Worm (Caenorhabditis elegans) whole organism, L4 larva: ENCODE results near the gene C10E2.1.

Source experiments
- ama-1 ChIP-seq: fragments of 150-350 bp; optimal IDR thresholded peaks from 2 replicates; lab custom pipeline; 2014; ENCODE audit warnings: inconsistent platforms, mixed read lengths
- ces-1 ChIP-seq: fragments of 150-350 bp; sonication (generic microtip); optimal IDR thresholded peaks from 4 replicates; lab custom pipeline; 2014; ENCODE audit warnings: missing biosample characterization, missing genetic modification reagents, missing genetic modification characterization
- fos-1 ChIP-seq: fragments of 150-350 bp; optimal IDR thresholded peaks from 2 replicates; lab custom pipeline; 2014; ENCODE audit warnings: missing biosample characterization, missing genetic modification characterization
- jun-1 ChIP-seq: fragments of 150-350 bp; optimal IDR thresholded peaks from 2 replicates; lab custom pipeline; 2014; ENCODE audit warnings: missing biosample characterization, missing genetic modification reagents, missing genetic modification characterization
- lin-39 ChIP-seq: fragments of 150-350 bp; optimal IDR thresholded peaks from 2 replicates; lab custom pipeline; 2014; ENCODE audit warnings: missing biosample characterization, missing genetic modification reagents, missing genetic modification characterization
- lsy-2 ChIP-seq, 2 experiments: fragments of 150-350 bp in 1 of 2; sonication (generic microtip) in 1 of 2; optimal IDR thresholded peaks; 2 replicates each; lab custom pipeline; 2014 to 2017; ENCODE audit warnings: missing biosample characterization in 2 of 2, missing genetic modification characterization in 2 of 2
- mep-1 ChIP-seq: fragments of 150-350 bp; sonication (generic microtip); optimal IDR thresholded peaks from 3 replicates; lab custom pipeline; 2014; ENCODE audit warnings: missing biosample characterization, missing genetic modification characterization
- nhr-237 ChIP-seq: sonication (generic microtip); optimal IDR thresholded peaks from 2 replicates; lab custom pipeline; 2017; ENCODE audit warnings: missing biosample characterization, missing genetic modification characterization
- nhr-28 ChIP-seq: fragments of 150-350 bp; optimal IDR thresholded peaks from 2 replicates; lab custom pipeline; 2014; ENCODE audit warnings: missing biosample characterization, missing genetic modification characterization
- pha-4 ChIP-seq, 2 experiments: fragments of 150-350 bp in 1 of 2; fragments of 200-800 bp in 1 of 2; sonication (Bioruptor generic) in 1 of 2; IDR thresholded peaks in 1 of 2; optimal IDR thresholded peaks in 1 of 2; 2 replicates each; pipeline versions ENCODE4 v1.3.6 to Lab custom; 2014 to 2022; ENCODE audit warnings: missing genetic modification characterization in 2 of 2, missing genetic modification reagents in 2 of 2, missing biosample characterization in 1 of 2, missing compliant biosample characterization in 1 of 2
- rbr-2 ChIP-seq: sonication (generic microtip); optimal IDR thresholded peaks from 2 replicates; lab custom pipeline; 2016; ENCODE audit warnings: missing genotype, missing genetic modification characterization, missing compliant biosample characterization
- snpc-4 ChIP-seq: fragments of 150-350 bp; optimal IDR thresholded peaks from 2 replicates; lab custom pipeline; 2014; ENCODE audit warnings: missing biosample characterization, missing genetic modification characterization
- ztf-11 ChIP-seq: fragments of 150-350 bp; optimal IDR thresholded peaks from 2 replicates; lab custom pipeline; 2014; ENCODE audit warnings: missing biosample characterization, missing genetic modification characterization

DNA sequence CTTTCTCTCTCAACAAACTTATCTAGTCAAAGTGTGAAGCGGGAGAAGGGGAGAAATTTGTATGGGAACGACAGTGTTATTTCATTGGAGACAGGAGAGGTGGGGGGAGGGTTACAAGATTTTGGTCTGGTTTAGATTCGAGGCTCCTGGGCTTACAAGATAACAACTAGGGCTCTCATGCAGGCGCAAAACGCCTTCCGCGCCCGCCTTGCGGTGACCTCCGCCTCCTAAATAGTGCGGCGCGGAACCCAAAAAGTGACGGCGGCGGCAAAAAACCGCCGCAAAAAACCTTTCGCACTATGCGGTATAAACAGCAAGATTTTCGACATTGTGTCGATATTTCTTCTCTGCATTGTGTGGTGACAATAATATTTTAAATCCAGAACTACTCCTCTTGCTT is 46.7 kb upstream of the C10E2.1 start:
- TF ChIP-seq snpc-4 (tag; lab: Kevin White, UChicago) (no peak), fos-1 (no peak), lin-39 (no peak), ztf-11 (tag; lab: Kevin White, UChicago) (no peak), nhr-28 (tag; lab: Kevin White, UChicago) (no peak), lsy-2 (tag; optimal IDR thresholded peaks at IDR 0.05; lab: Kevin White, UChicago) (no peak), nhr-237 (no peak), ama-1 (lab: Kevin White, UChicago) (no peak), pha-4 (GFP tag; IDR thresholded peaks at IDR 0.05; lab: Robert Waterston, UW) (no peak), pha-4 (tag; optimal IDR thresholded peaks at IDR 0.05; lab: Kevin White, UChicago) (no peak), ces-1 (GFP tag; lab: Kevin White, UChicago) (no peak), rbr-2 (tag; lab: Kevin White, UChicago) (no peak), jun-1 (tag; lab: Kevin White, UChicago) (no peak), mep-1 (tag; lab: Kevin White, UChicago) (no peak)
